Worm (Caenorhabditis elegans) whole organism, L4/young adult: ENCODE data around the gene K08D8.11.

Source experiments
- W03F9.2 ChIP-seq: fragments of 150-350 bp; optimal IDR thresholded peaks from 2 replicates; lab custom pipeline; 2014; ENCODE audit warnings: missing biosample characterization, missing genetic modification characterization
- dao-5 ChIP-seq: sonication (generic microtip); optimal IDR thresholded peaks from 2 replicates; lab custom pipeline; 2016; ENCODE audit warnings: missing genotype, missing genetic modification characterization, moderate library complexity, missing compliant biosample characterization

- no peak for TF ChIP-seq dao-5 (tag; lab: Kevin White, UChicago)
- TF ChIP-seq W03F9.2, result no peak
These were observed 9.1 kb upstream of the K08D8.11 start for ce11 chrIV:12886012-12886411.
